Worm (Caenorhabditis elegans) whole organism, mixed stage, embryonic: ENCODE measurements around the gene ccch-2.

ENCODE experiments used
- blmp-1 ChIP-seq: fragments of 150-350 bp; optimal IDR thresholded peaks from 2 replicates; lab custom pipeline; 2014; ENCODE audit warnings: missing biosample characterization, missing genetic modification characterization
- ceh-39 ChIP-seq: fragments of 150-350 bp; optimal IDR thresholded peaks from 2 replicates; lab custom pipeline; 2014; ENCODE audit warnings: missing biosample characterization, missing genetic modification characterization
- ceh-43 ChIP-seq: fragments of 200-800 bp; sonication (Bioruptor generic); optimal IDR thresholded peaks from 2 replicates; lab custom pipeline; 2018; ENCODE audit warnings: mild to moderate bottlenecking, missing genetic modification characterization, moderate library complexity, missing compliant biosample characterization
- ces-1 ChIP-seq: fragments of 150-350 bp; optimal IDR thresholded peaks from 2 replicates; lab custom pipeline; 2014; ENCODE audit warnings: missing biosample characterization, missing genetic modification reagents, missing genetic modification characterization
- drap-1 ChIP-seq: fragments of 200-800 bp; sonication (Bioruptor generic); optimal IDR thresholded peaks from 3 replicates; lab custom pipeline; 2018; ENCODE audit warnings: mild to moderate bottlenecking, missing genetic modification characterization, missing compliant biosample characterization
- elt-1 ChIP-seq: sonication (generic microtip); optimal IDR thresholded peaks from 2 replicates; lab custom pipeline; 2017; ENCODE audit warnings: missing genetic modification characterization, mild to moderate bottlenecking, missing compliant biosample characterization, antibody characterized with exemption, moderate library complexity, borderline replicate concordance; ENCODE audit not compliant: insufficient read depth
- hlh-1 ChIP-seq: fragments of 150-350 bp; optimal IDR thresholded peaks from 2 replicates; lab custom pipeline; 2014; ENCODE audit warnings: missing biosample characterization, missing genetic modification reagents, missing genetic modification characterization
- lsy-2 ChIP-seq: fragments of 150-350 bp; optimal IDR thresholded peaks from 2 replicates; lab custom pipeline; 2014; ENCODE audit warnings: missing biosample characterization, missing genetic modification characterization
- nhr-12 ChIP-seq: fragments of 150-350 bp; optimal IDR thresholded peaks from 2 replicates; lab custom pipeline; 2014; ENCODE audit warnings: missing biosample characterization, missing genetic modification characterization
- nhr-28 ChIP-seq: fragments of 150-350 bp; optimal IDR thresholded peaks from 2 replicates; lab custom pipeline; 2014; ENCODE audit warnings: missing biosample characterization, missing genetic modification characterization
- unc-62 ChIP-seq: fragments of 150-350 bp; optimal IDR thresholded peaks from 2 replicates; lab custom pipeline; 2014; ENCODE audit warnings: missing biosample characterization, missing genetic modification reagents, missing genetic modification characterization
- ztf-11 ChIP-seq: fragments of 150-350 bp; optimal IDR thresholded peaks from 2 replicates; lab custom pipeline; 2014; ENCODE audit warnings: missing biosample characterization, missing genetic modification characterization

DNA sequence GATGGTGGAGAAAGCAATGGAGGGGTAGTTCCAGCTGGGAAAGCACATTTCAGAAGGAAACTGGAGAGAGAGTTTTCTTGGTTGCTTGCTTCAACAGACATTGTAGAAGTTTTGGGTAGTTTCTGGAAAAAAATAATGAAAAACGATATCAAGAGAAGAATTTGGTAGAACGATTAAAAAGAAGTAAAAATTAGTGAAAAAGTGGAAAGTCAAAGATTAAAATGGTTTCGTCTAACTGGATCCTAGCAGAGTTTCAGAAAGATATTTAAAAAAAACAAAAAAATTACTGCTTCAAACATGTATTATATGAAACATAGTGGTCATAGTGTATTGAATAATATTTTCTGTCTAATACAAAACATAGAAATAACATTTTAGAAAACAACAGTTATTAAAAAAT, 711 bp upstream of the ccch-2 start, which contains the start of gene F38C2.7:
- TF ChIP-seq nhr-12 (tag; lab: Kevin White, UChicago), result no peak
- no peak for TF ChIP-seq ceh-43
- no peak for TF ChIP-seq blmp-1 (tag; lab: Kevin White, UChicago)
- no peak for TF ChIP-seq unc-62 (GFP tag; lab: Kevin White, UChicago)
- TF ChIP-seq hlh-1 (tag; lab: Kevin White, UChicago), result no peak
- no peak for TF ChIP-seq nhr-28 (tag; lab: Kevin White, UChicago)
- TF ChIP-seq ces-1, result no peak
- TF ChIP-seq ceh-39, result no peak
- no peak for TF ChIP-seq lsy-2 (tag; lab: Kevin White, UChicago)
- TF ChIP-seq ztf-11 (tag; lab: Kevin White, UChicago), result no peak
- TF ChIP-seq drap-1, result no peak
- TF ChIP-seq elt-1, result no peak
